Fruit fly (Drosophila melanogaster) whole organism, embryonic: ENCODE data around the gene CG14237.

ENCODE experiments used
- Asciz ChIP-seq: fragments of 200-800 bp; sonication (Bioruptor generic); optimal IDR thresholded peaks from 2 replicates; lab custom pipeline; 2017; ENCODE audit warnings: missing biosample characterization, mild to moderate bottlenecking, missing genetic modification characterization, missing genetic modification reagents
- CG10565 ChIP-seq: fragments of 200-800 bp; sonication (Bioruptor generic); optimal IDR thresholded peaks from 3 replicates; lab custom pipeline; 2016; ENCODE audit warnings: missing biosample characterization, mild to moderate bottlenecking, missing genetic modification characterization
- CG11085 ChIP-seq: fragments of 200-800 bp; sonication (Bioruptor generic); IDR thresholded peaks from 2 replicates; pipeline ENCODE4 v1.3.6; 2022; ENCODE audit warnings: missing biosample characterization, missing genetic modification characterization
- CG11093 ChIP-seq: fragments of 200-800 bp; sonication (Bioruptor generic); IDR thresholded peaks from 3 replicates; pipeline ENCODE4 v1.3.6; 2022; ENCODE audit warnings: missing biosample characterization, missing genetic modification characterization
- CG11560 ChIP-seq: fragments of 200-800 bp; sonication (Bioruptor generic); IDR thresholded peaks from 3 replicates; pipeline ENCODE4 v1.3.6; 2022; ENCODE audit warnings: missing biosample characterization, missing genetic modification characterization
- CG12299 ChIP-seq: fragments of 200-800 bp; sonication (Bioruptor generic); optimal IDR thresholded peaks from 2 replicates; lab custom pipeline; 2018; ENCODE audit warnings: missing biosample characterization, mild to moderate bottlenecking, missing genetic modification characterization
- CG12769 ChIP-seq: fragments of 200-800 bp; sonication (Bioruptor generic); optimal IDR thresholded peaks from 2 replicates; lab custom pipeline; 2019; ENCODE audit warnings: missing biosample characterization, mild to moderate bottlenecking, missing genetic modification characterization, moderate library complexity
- CG13424 ChIP-seq: fragments of 200-800 bp; sonication (Bioruptor generic); optimal IDR thresholded peaks from 2 replicates; lab custom pipeline; 2019; ENCODE audit warnings: missing biosample characterization, mild to moderate bottlenecking, missing genetic modification characterization, moderate library complexity
- CG14441 ChIP-seq: fragments of 200-800 bp; sonication (Bioruptor generic); IDR thresholded peaks from 2 replicates; pipeline ENCODE4 v1.3.6; 2022; ENCODE audit warnings: missing biosample characterization, missing genetic modification characterization
- CG17328 ChIP-seq: fragments of 200-800 bp; sonication (Bioruptor generic); IDR thresholded peaks from 2 replicates; pipeline ENCODE4 v1.3.6; 2022; ENCODE audit warnings: missing biosample characterization, missing genetic modification characterization
- CG17361 ChIP-seq: fragments of 200-800 bp; sonication (Bioruptor generic); IDR thresholded peaks from 3 replicates; pipeline ENCODE4 v1.3.6; 2022; ENCODE audit warnings: missing biosample characterization, missing genetic modification characterization
- CG18262 ChIP-seq: fragments of 200-800 bp; optimal IDR thresholded peaks from 3 replicates; lab custom pipeline; 2019; ENCODE audit warnings: missing biosample characterization, mild to moderate bottlenecking, missing genetic modification characterization, moderate library complexity
- CG31365 ChIP-seq: fragments of 200-800 bp; sonication (Bioruptor generic); optimal IDR thresholded peaks from 2 replicates; lab custom pipeline; 2018; ENCODE audit warnings: missing biosample characterization, mild to moderate bottlenecking, missing genetic modification characterization
- CG31388 ChIP-seq: fragments of 200-800 bp; sonication (Bioruptor generic); optimal IDR thresholded peaks from 2 replicates; lab custom pipeline; 2016; ENCODE audit warnings: missing biosample characterization, missing genetic modification characterization
- CG34224 ChIP-seq: fragments of 200-800 bp; sonication (Bioruptor generic); IDR thresholded peaks from 3 replicates; pipeline ENCODE4 v1.3.6; 2022; ENCODE audit warnings: missing biosample characterization, missing genetic modification characterization; ENCODE audit not compliant: partially characterized antibody
- CG4730 ChIP-seq: fragments of 200-800 bp; sonication (Bioruptor generic); IDR thresholded peaks from 2 replicates; pipeline ENCODE4 v1.3.6; 2022; ENCODE audit warnings: missing biosample characterization, missing genetic modification characterization
- CG8924 ChIP-seq: fragments of 200-800 bp; optimal IDR thresholded peaks from 3 replicates; lab custom pipeline; 2019; ENCODE audit warnings: missing biosample characterization, mild to moderate bottlenecking, missing genetic modification characterization, moderate library complexity
- D19B ChIP-seq: fragments of 200-800 bp; sonication (Bioruptor generic); optimal IDR thresholded peaks from 2 replicates; lab custom pipeline; 2017; ENCODE audit warnings: missing biosample characterization, mild to moderate bottlenecking, missing genetic modification characterization
- Dad ChIP-seq: fragments of 200-800 bp; sonication (Bioruptor generic); optimal IDR thresholded peaks from 3 replicates; lab custom pipeline; 2016; ENCODE audit warnings: missing biosample characterization, missing genetic modification characterization
- Doc3 ChIP-seq: fragments of 200-800 bp; sonication (Bioruptor generic); IDR thresholded peaks from 3 replicates; pipeline ENCODE4 v1.3.6; 2022; ENCODE audit warnings: missing biosample characterization, missing genetic modification characterization; ENCODE audit not compliant: partially characterized antibody
- Kr ChIP-seq: fragments of 200-800 bp; sonication (Bioruptor generic); optimal IDR thresholded peaks from 2 replicates; lab custom pipeline; 2017; ENCODE audit warnings: missing biosample characterization, mild to moderate bottlenecking, missing genetic modification characterization
- Mes4 ChIP-seq: fragments of 200-800 bp; sonication (Bioruptor generic); optimal IDR thresholded peaks from 2 replicates; lab custom pipeline; 2016; ENCODE audit warnings: missing biosample characterization, missing genetic modification characterization
- NC2β ChIP-seq: fragments of 200-800 bp; sonication (Bioruptor generic); optimal IDR thresholded peaks from 2 replicates; lab custom pipeline; 2016; ENCODE audit warnings: missing biosample characterization, missing genetic modification characterization
- Oaz ChIP-seq: fragments of 200-800 bp; sonication (Bioruptor generic); IDR thresholded peaks from 2 replicates; pipeline ENCODE4 v1.3.6; 2022; ENCODE audit warnings: missing biosample characterization, missing genetic modification characterization
- Opbp ChIP-seq: fragments of 200-800 bp; sonication (Bioruptor generic); IDR thresholded peaks from 3 replicates; pipeline ENCODE4 v1.3.6; 2022; ENCODE audit warnings: missing biosample characterization, missing genetic modification characterization; ENCODE audit not compliant: partially characterized antibody
- Pdp1 ChIP-seq, 2 experiments: fragments of 200-800 bp; sonication (Bioruptor generic); optimal IDR thresholded peaks; 3 replicates each; lab custom pipeline; 2016; ENCODE audit warnings: missing biosample characterization in 2 of 2, missing genetic modification characterization in 2 of 2, mild to moderate bottlenecking in 1 of 2, moderate library complexity in 1 of 2
- Ravus ChIP-seq: fragments of 200-800 bp; sonication (Bioruptor generic); IDR thresholded peaks from 2 replicates; pipeline ENCODE4 v1.3.6; 2022; ENCODE audit warnings: missing biosample characterization, missing genetic modification characterization
- Sry-δ ChIP-seq: fragments of 200-800 bp; sonication (Bioruptor generic); optimal IDR thresholded peaks from 2 replicates; lab custom pipeline; 2016; ENCODE audit warnings: missing biosample characterization, missing genetic modification characterization
- Tbp ChIP-seq: fragments of >200 bp; optimal IDR thresholded peaks from 2 replicates; lab custom pipeline; 2018; ENCODE audit warnings: missing biosample characterization, missing genetic modification characterization
- Trl ChIP-seq, 3 experiments: fragments of >200 bp in 2 of 3; fragments of 200-800 bp in 1 of 3; sonication (Bioruptor generic) in 1 of 3; optimal IDR thresholded peaks; 2 replicates in 1 of 3; 3 replicates in 2 of 3; lab custom pipeline; 2016 to 2017; ENCODE audit warnings: missing biosample characterization in 1 of 3, missing genetic modification characterization in 1 of 3
- ase ChIP-seq: fragments of 200-800 bp; sonication (Bioruptor generic); IDR thresholded peaks from 3 replicates; pipeline ENCODE4 v1.3.6; 2022; ENCODE audit warnings: missing biosample characterization, missing genetic modification characterization
- bbx ChIP-seq: fragments of 200-800 bp; sonication (Bioruptor generic); IDR thresholded peaks from 2 replicates; pipeline ENCODE4 v1.3.6; 2022; ENCODE audit warnings: missing biosample characterization, missing genetic modification characterization; ENCODE audit not compliant: partially characterized antibody
- caup ChIP-seq: fragments of 200-800 bp; sonication (Bioruptor generic); optimal IDR thresholded peaks from 3 replicates; lab custom pipeline; 2017; ENCODE audit warnings: missing biosample characterization, mild to moderate bottlenecking, missing genetic modification characterization, moderate library complexity; ENCODE audit not compliant: severe bottlenecking
- corto ChIP-seq: fragments of 200-800 bp; sonication (Bioruptor generic); optimal IDR thresholded peaks from 2 replicates; lab custom pipeline; 2016; ENCODE audit warnings: missing biosample characterization, mild to moderate bottlenecking, missing genetic modification characterization, moderate library complexity
- fru ChIP-seq: fragments of >200 bp; optimal IDR thresholded peaks from 2 replicates; lab custom pipeline; 2017
- ftz-f1 ChIP-seq: fragments of 200-800 bp; sonication (Bioruptor generic); optimal IDR thresholded peaks from 2 replicates; lab custom pipeline; 2016; ENCODE audit warnings: missing biosample characterization, missing genetic modification characterization
- hbn ChIP-seq: fragments of 200-800 bp; sonication (Bioruptor generic); IDR thresholded peaks from 2 replicates; pipeline ENCODE4 v1.3.6; 2022; ENCODE audit warnings: missing biosample characterization, missing genetic modification characterization; ENCODE audit not compliant: partially characterized antibody
- jing ChIP-seq: fragments of 200-800 bp; sonication (Bioruptor generic); optimal IDR thresholded peaks from 2 replicates; lab custom pipeline; 2018; ENCODE audit warnings: missing biosample characterization, mild to moderate bottlenecking, missing genetic modification characterization
- jumu ChIP-seq: fragments of 200-800 bp; sonication (Bioruptor generic); optimal IDR thresholded peaks from 3 replicates; lab custom pipeline; 2016; ENCODE audit warnings: missing biosample characterization, missing genetic modification characterization
- kni ChIP-seq: fragments of 200-800 bp; sonication (Bioruptor generic); optimal IDR thresholded peaks from 3 replicates; lab custom pipeline; 2017; ENCODE audit warnings: mild to moderate bottlenecking, missing biosample characterization, missing genetic modification reagents, missing genetic modification characterization
- lmd ChIP-seq: fragments of 200-800 bp; sonication (Bioruptor generic); IDR thresholded peaks from 2 replicates; pipeline ENCODE4 v1.3.6; 2022; ENCODE audit warnings: missing biosample characterization, missing genetic modification characterization
- nmo ChIP-seq: fragments of 200-800 bp; sonication (Bioruptor generic); optimal IDR thresholded peaks from 2 replicates; lab custom pipeline; 2018; ENCODE audit warnings: missing biosample characterization, mild to moderate bottlenecking, missing genetic modification characterization, moderate library complexity
- pan ChIP-seq, 4 experiments: fragments of >200 bp in 3 of 4; fragments of 200-800 bp in 1 of 4; sonication (Bioruptor generic) in 1 of 4; optimal IDR thresholded peaks in 3 of 4; IDR thresholded peaks in 1 of 4; 2 replicates each; pipeline versions ENCODE4 v1.3.6 to Lab custom; 2017 to 2022; ENCODE audit warnings: missing biosample characterization in 2 of 4, missing genetic modification characterization in 2 of 4, mixed read lengths in 1 of 4
- phol ChIP-seq: fragments of 200-800 bp; sonication (Bioruptor generic); optimal IDR thresholded peaks from 3 replicates; lab custom pipeline; 2018; ENCODE audit warnings: missing biosample characterization, mild to moderate bottlenecking, missing genetic modification characterization, moderate library complexity
- slbo ChIP-seq: fragments of 200-800 bp; sonication (Bioruptor generic); IDR thresholded peaks from 2 replicates; pipeline ENCODE4 v1.3.6; 2022; ENCODE audit warnings: missing biosample characterization, missing genetic modification characterization
- sug ChIP-seq: fragments of 200-800 bp; optimal IDR thresholded peaks from 2 replicates; lab custom pipeline; 2019; ENCODE audit warnings: missing biosample characterization, mild to moderate bottlenecking, missing genetic modification characterization, moderate library complexity
- tll ChIP-seq, 2 experiments: fragments of 200-800 bp in 1 of 2; fragments of >200 bp in 1 of 2; sonication (Bioruptor generic) in 1 of 2; optimal IDR thresholded peaks; 2 replicates each; lab custom pipeline; 2017 to 2019; ENCODE audit warnings: missing biosample characterization in 2 of 2, missing genetic modification characterization in 2 of 2, mild to moderate bottlenecking in 1 of 2, moderate library complexity in 1 of 2
- wdn ChIP-seq: fragments of 200-800 bp; sonication (Bioruptor generic); IDR thresholded peaks from 2 replicates; pipeline ENCODE4 v1.3.6; 2022; ENCODE audit warnings: missing biosample characterization, missing genetic modification characterization
- yki ChIP-seq: fragments of >200 bp; optimal IDR thresholded peaks from 3 replicates; lab custom pipeline; 2018
- zen2 ChIP-seq: fragments of 200-800 bp; sonication (Bioruptor generic); IDR thresholded peaks from 3 replicates; pipeline ENCODE4 v1.3.6; 2022; ENCODE audit warnings: missing biosample characterization, missing genetic modification characterization; ENCODE audit not compliant: partially characterized antibody

CG14237 gene

dm6 chr3R:26436540-26436939, 20.1 kb upstream of the CG14237 start (continued):
- TF ChIP-seq D19B (GFP tag; lab: Kevin White, UChicago) (no peak), Ravus (GFP tag; lab: Robert Waterston, UW) (no peak; the same call in 1 of the 2 replicates), ase (GFP tag; lab: Robert Waterston, UW) (peak; percentile 47; the same call in 2 of the 3 replicates), jing (GFP tag; lab: Kevin White, UChicago) (peak; percentile 24), CG12299 (tag; lab: Kevin White, UChicago) (no peak), NC2β (no peak), slbo (peak; percentile 40; the same call in 1 of the 2 replicates), CG17328 (peak; percentile 35; the same call in 1 of the 2 replicates), nmo (GFP tag; lab: Kevin White, UChicago) (peak; percentile 35), CG31365 (tag; lab: Kevin White, UChicago) (no peak), CG18262 (tag; lab: Kevin White, UChicago) (peak; percentile 39), CG34224 (GFP tag; lab: Robert Waterston, UW) (no peak), Opbp (GFP tag; lab: Robert Waterston, UW) (no peak), CG17361 (GFP tag; lab: Robert Waterston, UW) (peak; percentile 44; the same call in 1 of the 3 replicates), corto (GFP tag; lab: Kevin White, UChicago) (no peak), Dad (GFP tag; lab: Kevin White, UChicago) (no peak), CG4730 (GFP tag; lab: Robert Waterston, UW) (0 out of 2 replicates have a peak, but pooled peaks have one; percentile 24), Mes4 (GFP tag; lab: Kevin White, UChicago) (peak; percentile 10), CG13424 (tag; lab: Kevin White, UChicago) (peak; percentile 24), CG10565 (GFP tag; lab: Kevin White, UChicago) (no peak), pan (optimal IDR thresholded peaks at IDR 0.05; lab: Kevin White, UChicago) (no peak), pan (GFP tag; optimal IDR thresholded peaks at IDR 0.05 in 1 of 2, IDR thresholded peaks at IDR 0.05 in 1 of 2) (peak in 1 of 2 experiments; percentile 65), CG11085 (no peak), wdn (GFP tag; lab: Robert Waterston, UW) (no peak), phol (peak; percentile 59), yki (no peak), Oaz (no peak), lmd (GFP tag; lab: Robert Waterston, UW) (peak; percentile 52), sug (tag; lab: Kevin White, UChicago) (no peak), Tbp (GFP tag; lab: Kevin White, UChicago) (no peak), Pdp1 (GFP tag; optimal IDR thresholded peaks at IDR 0.05; lab: Kevin White, UChicago) (peak; percentile 21 to 38), CG8924 (tag; lab: Kevin White, UChicago) (peak; percentile 34), Asciz (GFP tag; lab: Kevin White, UChicago) (no peak), jumu (peak; percentile 5), Trl (optimal IDR thresholded peaks at IDR 0.05; lab: Kevin White, UChicago) (no peak), Trl (GFP tag; optimal IDR thresholded peaks at IDR 0.05; lab: Kevin White, UChicago) (peak; percentile 40), CG11560 (tag; lab: Robert Waterston, UW) (no peak), hbn (no peak), CG31388 (GFP tag; lab: Kevin White, UChicago) (no peak), Doc3 (GFP tag; lab: Robert Waterston, UW) (no peak), CG11093 (no peak), Sry-δ (GFP tag; lab: Kevin White, UChicago) (no peak), CG14441 (GFP tag; lab: Robert Waterston, UW) (peak; percentile 30; the same call in 1 of the 2 replicates), Kr (no peak), zen2 (no peak), caup (GFP tag; lab: Kevin White, UChicago) (no peak), ftz-f1 (no peak), fru (lab: Kevin White, UChicago) (no peak), tll (GFP tag; optimal IDR thresholded peaks at IDR 0.05; lab: Kevin White, UChicago) (no peak), bbx (GFP tag; lab: Robert Waterston, UW) (no peak), kni (no peak), CG12769 (tag; lab: Kevin White, UChicago) (peak; percentile 63)
